Worm (Caenorhabditis elegans): ENCODE data around the gene ugt-60.

- TF ChIP-seq lin-39 (tag; optimal IDR thresholded peaks at IDR 0.05), result no peak
- no peak for TF ChIP-seq nhr-25 (tag; optimal IDR thresholded peaks at IDR 0.05)
- TF ChIP-seq nhr-23 (tag; optimal IDR thresholded peaks at IDR 0.05), result no peak
- no peak for TF ChIP-seq nhr-237 (tag; optimal IDR thresholded peaks at IDR 0.05)
- TF ChIP-seq nhr-11 (tag; optimal IDR thresholded peaks at IDR 0.05), result no peak
- TF ChIP-seq peb-1 (tag; optimal IDR thresholded peaks at IDR 0.05), result no peak
- no peak for TF ChIP-seq nhr-77 (tag; optimal IDR thresholded peaks at IDR 0.05)
- TF ChIP-seq ztf-11 (tag; optimal IDR thresholded peaks at IDR 0.05), result no peak
- TF ChIP-seq elt-1 (tag; optimal IDR thresholded peaks at IDR 0.05), result peak; percentile 42
- TF ChIP-seq ama-1 (optimal IDR thresholded peaks at IDR 0.05), result no peak
- TF ChIP-seq mdl-1 (tag; optimal IDR thresholded peaks at IDR 0.05), result no peak
- no peak for TF ChIP-seq snpc-4 (tag; optimal IDR thresholded peaks at IDR 0.05)
- TF ChIP-seq aly-2 (tag; optimal IDR thresholded peaks at IDR 0.05), result no peak
Measured at ce11 chrIII:9646440-9647021, 32.3 kb downstream of the ugt-60 start.
